Worm (Caenorhabditis elegans): Measurements from ENCODE around the gene plpp-1.1.
A peak's percentile ranks its signal among the peaks of the same experiment; 100 is the strongest.

Gene plpp-1.1

ce11 chrII:3908135-3908534, 19.7 kb downstream of the plpp-1.1 start:
- TF ChIP-seq egl-27 (tag; optimal IDR thresholded peaks at IDR 0.05) (no peak), nhr-77 (tag; optimal IDR thresholded peaks at IDR 0.05) (no peak)

ce11 chrII:3906615-3907190, 21.1 kb downstream of the plpp-1.1 start, which contains the start of the genes F53C3.11 and fbxb-103:
Gene F53C3.11, minus strand, starts transcription at chrII:3906715.
Gene fbxb-103, plus strand, starts transcription at chrII:3907140.
- no peak for TF ChIP-seq gmeb-1 (tag; optimal IDR thresholded peaks at IDR 0.05)
- TF ChIP-seq mdl-1 (tag; optimal IDR thresholded peaks at IDR 0.05) = no peak
- TF ChIP-seq mab-5 (tag; optimal IDR thresholded peaks at IDR 0.05) = no peak
- TF ChIP-seq nhr-21 (tag; optimal IDR thresholded peaks at IDR 0.05) = no peak
- TF ChIP-seq ztf-11 (tag; optimal IDR thresholded peaks at IDR 0.05) = no peak
- no peak for TF ChIP-seq nhr-6 (tag; optimal IDR thresholded peaks at IDR 0.05)
- no peak for TF ChIP-seq sem-4 (tag; optimal IDR thresholded peaks at IDR 0.05)
- no peak for TF ChIP-seq nhr-237 (tag; optimal IDR thresholded peaks at IDR 0.05)
- no peak for TF ChIP-seq nhr-77 (tag; optimal IDR thresholded peaks at IDR 0.05)
- no peak for TF ChIP-seq blmp-1 (tag; optimal IDR thresholded peaks at IDR 0.05; ENCODE audit: insufficient read depth)
- TF ChIP-seq sma-3 (GFP tag; optimal IDR thresholded peaks at IDR 0.05) = no peak
- no peak for TF ChIP-seq nhr-25 (tag; optimal IDR thresholded peaks at IDR 0.05)
- no peak for TF ChIP-seq fos-1 (tag; optimal IDR thresholded peaks at IDR 0.05)
- TF ChIP-seq elt-1 (tag; optimal IDR thresholded peaks at IDR 0.05) = no peak
- TF ChIP-seq Y55F3AM.14 (GFP tag; optimal IDR thresholded peaks at IDR 0.05) = no peak
- TF ChIP-seq peb-1 (tag; optimal IDR thresholded peaks at IDR 0.05) = no peak
- TF ChIP-seq ztf-4 (tag; optimal IDR thresholded peaks at IDR 0.05) = no peak
- no peak for TF ChIP-seq nhr-12 (tag; optimal IDR thresholded peaks at IDR 0.05)
- no peak for TF ChIP-seq ceh-82 (tag; optimal IDR thresholded peaks at IDR 0.05)
- TF ChIP-seq sma-9 (GFP tag; optimal IDR thresholded peaks at IDR 0.05) = no peak
- TF ChIP-seq sma-9 (tag; optimal IDR thresholded peaks at IDR 0.05) = no peak

ce11 chrII:3902798-3903197, 25.0 kb downstream of the plpp-1.1 start, which contains the start of gene F53C3.3:
Gene F53C3.3, plus strand, starts transcription at chrII:3902856.
- no peak for TF ChIP-seq lin-11 (tag; optimal IDR thresholded peaks at IDR 0.05)
- TF ChIP-seq lin-13 (GFP tag; optimal IDR thresholded peaks at IDR 0.05) = no peak
- no peak for TF ChIP-seq lin-39 (tag; optimal IDR thresholded peaks at IDR 0.05)
- TF ChIP-seq ama-1 (optimal IDR thresholded peaks at IDR 0.05) = no peak
- no peak for TF ChIP-seq elt-1 (tag; optimal IDR thresholded peaks at IDR 0.05)
- TF ChIP-seq ceh-82 (tag; optimal IDR thresholded peaks at IDR 0.05) = no peak
- no peak for TF ChIP-seq fos-1 (tag; optimal IDR thresholded peaks at IDR 0.05)
- TF ChIP-seq nhr-129 (tag; optimal IDR thresholded peaks at IDR 0.05) = no peak
- TF ChIP-seq nhr-237 (tag; optimal IDR thresholded peaks at IDR 0.05) = no peak
- TF ChIP-seq skn-1 (tag; optimal IDR thresholded peaks at IDR 0.05) = no peak
- no peak for TF ChIP-seq C34F6.9 (tag; optimal IDR thresholded peaks at IDR 0.05)
- TF ChIP-seq sem-4 (tag; optimal IDR thresholded peaks at IDR 0.05) = no peak
- no peak for TF ChIP-seq blmp-1 (tag; optimal IDR thresholded peaks at IDR 0.05; ENCODE audit: insufficient read depth)
- no peak for TF ChIP-seq lsy-2 (tag; optimal IDR thresholded peaks at IDR 0.05)

DNA sequence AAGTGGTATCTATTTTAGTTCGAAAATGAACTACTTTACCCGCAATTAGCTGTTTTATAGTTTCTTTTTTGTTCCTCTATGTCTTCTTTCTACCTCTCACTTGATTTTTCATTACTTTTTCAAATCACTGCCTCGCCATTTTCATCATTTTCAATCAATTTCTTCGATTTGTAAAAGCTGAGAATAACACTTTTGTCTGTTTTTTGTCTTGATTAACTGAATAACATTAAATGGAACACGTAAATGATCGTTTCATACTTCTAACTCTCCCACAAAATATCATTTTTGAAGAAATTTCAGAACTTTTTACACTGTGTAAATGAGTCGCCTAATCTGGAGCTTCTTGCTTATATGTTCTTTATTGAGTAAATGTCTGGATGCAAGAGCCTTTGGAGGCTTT, 26.7 kb downstream of the plpp-1.1 start, which contains the start of gene F53C3.4:
Gene F53C3.4, plus strand, starts transcription at position 301 of the 400 bp plus-strand sequence.
- no peak for TF ChIP-seq nhr-12 (tag; optimal IDR thresholded peaks at IDR 0.05)
- no peak for TF ChIP-seq lin-13 (GFP tag; optimal IDR thresholded peaks at IDR 0.05)
- no peak for TF ChIP-seq skn-1 (tag; optimal IDR thresholded peaks at IDR 0.05)
- TF ChIP-seq nhr-129 (tag; optimal IDR thresholded peaks at IDR 0.05) = no peak
- no peak for TF ChIP-seq lsy-2 (tag; optimal IDR thresholded peaks at IDR 0.05)
- TF ChIP-seq peb-1 (tag; optimal IDR thresholded peaks at IDR 0.05) = no peak
- TF ChIP-seq nhr-6 (tag; optimal IDR thresholded peaks at IDR 0.05) = no peak
- TF ChIP-seq gmeb-1 (tag; optimal IDR thresholded peaks at IDR 0.05) = no peak
- no peak for TF ChIP-seq dmd-4 (tag; optimal IDR thresholded peaks at IDR 0.05)
- no peak for TF ChIP-seq ceh-16 (tag; optimal IDR thresholded peaks at IDR 0.05)
- no peak for TF ChIP-seq nhr-23 (tag; optimal IDR thresholded peaks at IDR 0.05)
- TF ChIP-seq elt-1 (tag; optimal IDR thresholded peaks at IDR 0.05) = no peak

- TF ChIP-seq C34F6.9 (tag; optimal IDR thresholded peaks at IDR 0.05) (peak; percentile 91), egl-27 (tag; optimal IDR thresholded peaks at IDR 0.05) (peak; percentile 64), nhr-10 (tag; optimal IDR thresholded peaks at IDR 0.05) (no peak), nhr-12 (tag; optimal IDR thresholded peaks at IDR 0.05) (no peak), lin-39 (tag; optimal IDR thresholded peaks at IDR 0.05) (no peak), fos-1 (tag; optimal IDR thresholded peaks at IDR 0.05) (peak; percentile 27), ceh-82 (tag; optimal IDR thresholded peaks at IDR 0.05) (no peak), nhr-237 (tag; optimal IDR thresholded peaks at IDR 0.05) (no peak), ceh-16 (tag; optimal IDR thresholded peaks at IDR 0.05) (no peak), nhr-21 (tag; optimal IDR thresholded peaks at IDR 0.05) (peak; percentile 22), crh-2 (tag; optimal IDR thresholded peaks at IDR 0.05) (peak; percentile 91), mbf-1 (tag; optimal IDR thresholded peaks at IDR 0.05) (no peak), nhr-6 (tag; optimal IDR thresholded peaks at IDR 0.05) (peak; percentile 33), nhr-129 (tag; optimal IDR thresholded peaks at IDR 0.05) (peak; percentile 69), mdl-1 (tag; optimal IDR thresholded peaks at IDR 0.05) (peak in 1 of 2 experiments; percentile 36), elt-3 (tag; optimal IDR thresholded peaks at IDR 0.05) (no peak), zag-1 (tag; optimal IDR thresholded peaks at IDR 0.05) (peak; percentile 65), sma-3 (GFP tag; optimal IDR thresholded peaks at IDR 0.05) (peak; percentile 13), sma-9 (GFP tag; optimal IDR thresholded peaks at IDR 0.05) (peak; percentile 98), sma-9 (tag; optimal IDR thresholded peaks at IDR 0.05) (no peak), lin-13 (GFP tag; optimal IDR thresholded peaks at IDR 0.05) (peak; percentile 69), ZK546.5 (tag; optimal IDR thresholded peaks at IDR 0.05) (no peak), sem-4 (tag; optimal IDR thresholded peaks at IDR 0.05) (peak; percentile 65), nhr-11 (tag; optimal IDR thresholded peaks at IDR 0.05) (no peak)
Measured at ce11 chrII:3897758-3898494, 29.9 kb downstream of the plpp-1.1 start, which contains the start of gene F53C3.6. Gene F53C3.6, plus strand, starts transcription at chrII:3898142.
